Worm (Caenorhabditis elegans) whole organism, late embryonic: ENCODE data around the gene srh-72.

ENCODE experiments used
- F13H6.1 ChIP-seq: sonication (generic microtip); optimal IDR thresholded peaks from 2 replicates; lab custom pipeline; 2016; ENCODE audit warnings: missing genetic modification characterization, missing compliant biosample characterization
- K09A11.1 ChIP-seq: sonication (generic microtip); optimal IDR thresholded peaks from 2 replicates; lab custom pipeline; 2017; ENCODE audit warnings: antibody characterized with exemption, mild to moderate bottlenecking, missing genetic modification characterization, missing compliant biosample characterization; ENCODE audit not compliant: insufficient read depth
- Y22D7AL.16 ChIP-seq: sonication (generic microtip); optimal IDR thresholded peaks from 2 replicates; lab custom pipeline; 2016; ENCODE audit warnings: missing genetic modification characterization, missing compliant biosample characterization
- ama-1 ChIP-seq: fragments of 150-350 bp; optimal IDR thresholded peaks from 2 replicates; lab custom pipeline; 2014
- ceh-18 ChIP-seq: sonication (generic microtip); optimal IDR thresholded peaks from 2 replicates; lab custom pipeline; 2016; ENCODE audit warnings: missing genetic modification characterization, missing compliant biosample characterization
- ceh-2 ChIP-seq: sonication (generic microtip); optimal IDR thresholded peaks from 2 replicates; lab custom pipeline; 2016; ENCODE audit warnings: missing genotype, missing genetic modification characterization, missing compliant biosample characterization
- ceh-24 ChIP-seq: sonication (generic microtip); optimal IDR thresholded peaks from 2 replicates; lab custom pipeline; 2016; ENCODE audit warnings: mild to moderate bottlenecking, missing genetic modification characterization, missing compliant biosample characterization
- ceh-34 ChIP-seq: sonication (generic microtip); optimal IDR thresholded peaks from 2 replicates; lab custom pipeline; 2016; ENCODE audit warnings: mild to moderate bottlenecking, missing genetic modification characterization, missing compliant biosample characterization
- ceh-45 ChIP-seq: fragments of 200-800 bp; sonication (Bioruptor generic); IDR thresholded peaks from 2 replicates; pipeline ENCODE4 v1.3.6; 2022; ENCODE audit warnings: missing genetic modification reagents, missing genetic modification characterization, missing compliant biosample characterization
- dmd-4 ChIP-seq: sonication (generic microtip); optimal IDR thresholded peaks from 2 replicates; lab custom pipeline; 2016; ENCODE audit warnings: borderline replicate concordance, missing genetic modification characterization, missing compliant biosample characterization
- dve-1 ChIP-seq: sonication (generic microtip); optimal IDR thresholded peaks from 2 replicates; lab custom pipeline; 2017; ENCODE audit warnings: antibody characterized with exemption, mild to moderate bottlenecking, missing genetic modification characterization, missing compliant biosample characterization
- elt-4 ChIP-seq: sonication (generic microtip); optimal IDR thresholded peaks from 2 replicates; lab custom pipeline; 2016; ENCODE audit warnings: missing genetic modification characterization, missing compliant biosample characterization
- eyg-1 ChIP-seq: sonication (generic microtip); optimal IDR thresholded peaks from 2 replicates; lab custom pipeline; 2016; ENCODE audit warnings: missing genotype, missing genetic modification characterization, missing compliant biosample characterization
- fax-1 ChIP-seq: sonication (generic microtip); optimal IDR thresholded peaks from 2 replicates; lab custom pipeline; 2016; ENCODE audit warnings: missing genotype, missing genetic modification characterization, missing compliant biosample characterization
- fkh-10 ChIP-seq: fragments of 150-350 bp; optimal IDR thresholded peaks from 2 replicates; lab custom pipeline; 2014; ENCODE audit warnings: missing biosample characterization, missing genetic modification reagents, missing genetic modification characterization
- gmeb-2 ChIP-seq: sonication (generic microtip); optimal IDR thresholded peaks from 2 replicates; lab custom pipeline; 2016; ENCODE audit warnings: missing genetic modification characterization, inconsistent platforms, missing compliant biosample characterization
- hlh-13 ChIP-seq: fragments of 200-800 bp; sonication (Bioruptor generic); optimal IDR thresholded peaks from 2 replicates; lab custom pipeline; 2018; ENCODE audit warnings: mild to moderate bottlenecking, missing genetic modification characterization, missing compliant biosample characterization
- hlh-15 ChIP-seq: sonication (generic microtip); optimal IDR thresholded peaks from 2 replicates; lab custom pipeline; 2016; ENCODE audit warnings: missing genetic modification characterization, missing compliant biosample characterization
- hlh-30 ChIP-seq: sonication (generic microtip); optimal IDR thresholded peaks from 2 replicates; lab custom pipeline; 2017; ENCODE audit warnings: antibody characterized with exemption, missing genetic modification characterization, missing compliant biosample characterization; ENCODE audit not compliant: insufficient read depth
- lim-6 ChIP-seq: sonication (generic microtip); optimal IDR thresholded peaks from 2 replicates; lab custom pipeline; 2016; ENCODE audit warnings: missing genetic modification characterization, missing compliant biosample characterization
- madf-2 ChIP-seq: sonication (generic microtip); optimal IDR thresholded peaks from 2 replicates; lab custom pipeline; 2017; ENCODE audit warnings: missing genetic modification characterization, missing compliant biosample characterization
- nhr-232 ChIP-seq: sonication (generic microtip); optimal IDR thresholded peaks from 2 replicates; lab custom pipeline; 2016; ENCODE audit warnings: missing genetic modification characterization, missing compliant biosample characterization
- npax-4 ChIP-seq: sonication (generic microtip); optimal IDR thresholded peaks from 2 replicates; lab custom pipeline; 2016; ENCODE audit warnings: missing genetic modification characterization, missing compliant biosample characterization
- odd-2 ChIP-seq: sonication (generic microtip); optimal IDR thresholded peaks from 2 replicates; lab custom pipeline; 2017; ENCODE audit warnings: antibody characterized with exemption, mild to moderate bottlenecking, missing genetic modification characterization, missing compliant biosample characterization
- pat-9 ChIP-seq: fragments of 200-800 bp; sonication (Bioruptor generic); optimal IDR thresholded peaks from 2 replicates; lab custom pipeline; 2018; ENCODE audit warnings: mild to moderate bottlenecking, missing genetic modification characterization, moderate library complexity, missing compliant biosample characterization
- pha-2 ChIP-seq: sonication (generic microtip); optimal IDR thresholded peaks from 2 replicates; lab custom pipeline; 2017; ENCODE audit warnings: mild to moderate bottlenecking, missing genetic modification characterization, missing compliant biosample characterization
- pha-4 ChIP-seq: fragments of 150-350 bp; optimal IDR thresholded peaks from 2 replicates; lab custom pipeline; 2018; ENCODE audit warnings: missing biosample characterization, missing genetic modification reagents, missing genetic modification characterization
- pros-1 ChIP-seq: fragments of 150-350 bp; optimal IDR thresholded peaks from 2 replicates; lab custom pipeline; 2014; ENCODE audit warnings: missing biosample characterization, missing genetic modification reagents, missing genetic modification characterization
- ref-2 ChIP-seq: sonication (generic microtip); optimal IDR thresholded peaks from 2 replicates; lab custom pipeline; 2016; ENCODE audit warnings: missing genetic modification characterization, missing compliant biosample characterization
- sdc-2 ChIP-seq: sonication (generic microtip); optimal IDR thresholded peaks from 2 replicates; lab custom pipeline; 2016; ENCODE audit warnings: missing genotype, missing genetic modification characterization, missing compliant biosample characterization
- sox-4 ChIP-seq: sonication (generic microtip); optimal IDR thresholded peaks from 2 replicates; lab custom pipeline; 2017; ENCODE audit warnings: mild to moderate bottlenecking, missing genetic modification characterization, inconsistent platforms, missing compliant biosample characterization
- tbx-2 ChIP-seq: sonication (generic microtip); optimal IDR thresholded peaks from 2 replicates; lab custom pipeline; 2016; ENCODE audit warnings: missing genetic modification characterization, missing compliant biosample characterization
- ttx-3 ChIP-seq: sonication (generic microtip); optimal IDR thresholded peaks from 2 replicates; lab custom pipeline; 2016; ENCODE audit warnings: missing genetic modification reagents, missing genetic modification characterization, missing compliant biosample characterization
- unc-42 ChIP-seq: sonication (generic microtip); optimal IDR thresholded peaks from 2 replicates; lab custom pipeline; 2016; ENCODE audit warnings: missing genotype, missing genetic modification characterization, missing compliant biosample characterization
- unc-86 ChIP-seq: sonication (generic microtip); optimal IDR thresholded peaks from 2 replicates; lab custom pipeline; 2016; ENCODE audit warnings: missing genetic modification characterization, missing compliant biosample characterization
- zip-5 ChIP-seq: sonication (generic microtip); optimal IDR thresholded peaks from 2 replicates; lab custom pipeline; 2016; ENCODE audit warnings: missing genetic modification characterization, missing compliant biosample characterization

Gene srh-72

ce11 chrII:1653397-1653796 lies 13.0 kb upstream of the srh-72 start, which contains the start of gene fbxb-15:
Gene fbxb-15 (minus strand): TSS chrII:1653497.
- TF ChIP-seq Y22D7AL.16 (tag; lab: Kevin White, UChicago) (no peak), zip-5 (no peak), dve-1 (no peak), elt-4 (tag; lab: Kevin White, UChicago) (no peak), pat-9 (no peak), ceh-2 (tag; lab: Kevin White, UChicago) (no peak), unc-86 (tag; lab: Kevin White, UChicago) (no peak), tbx-2 (no peak), ama-1 (lab: Kevin White, UChicago) (no peak)

DNA sequence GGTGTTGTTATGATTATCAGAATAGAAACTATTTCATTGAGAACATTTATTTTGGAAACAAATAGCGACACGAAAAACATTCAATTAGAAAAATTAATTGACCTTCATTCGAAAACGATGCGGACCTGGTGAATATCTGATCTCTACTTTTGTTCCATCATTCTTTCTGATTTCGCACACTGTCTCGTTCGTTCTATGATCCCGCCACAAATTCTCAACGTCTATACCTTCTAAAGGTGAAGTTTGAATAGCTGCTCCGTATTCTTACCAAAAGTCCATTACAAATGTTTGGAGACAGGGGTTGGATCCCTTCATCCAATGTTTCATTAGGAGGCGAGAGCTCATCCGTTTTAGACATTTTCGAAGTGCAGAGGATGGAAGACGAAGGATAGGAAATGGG lies 11.4 kb upstream of the srh-72 start, which contains the start of gene fbxb-16:
Gene fbxb-16, minus strand, starts transcription at position 101 of the 400 bp plus-strand sequence.
- TF ChIP-seq dve-1 (no peak), ceh-34 (tag; lab: Kevin White, UChicago) (no peak), sox-4 (tag; lab: Kevin White, UChicago) (no peak), hlh-30 (tag; lab: Kevin White, UChicago) (no peak), dmd-4 (tag; lab: Kevin White, UChicago) (no peak), unc-42 (tag; lab: Kevin White, UChicago) (no peak), fax-1 (tag; lab: Kevin White, UChicago) (no peak), hlh-13 (no peak), fkh-10 (GFP tag; lab: Kevin White, UChicago) (no peak), pha-2 (no peak), unc-86 (tag; lab: Kevin White, UChicago) (no peak), gmeb-2 (tag; lab: Kevin White, UChicago) (no peak), pha-4 (no peak), hlh-15 (tag; lab: Kevin White, UChicago) (no peak)

DNA sequence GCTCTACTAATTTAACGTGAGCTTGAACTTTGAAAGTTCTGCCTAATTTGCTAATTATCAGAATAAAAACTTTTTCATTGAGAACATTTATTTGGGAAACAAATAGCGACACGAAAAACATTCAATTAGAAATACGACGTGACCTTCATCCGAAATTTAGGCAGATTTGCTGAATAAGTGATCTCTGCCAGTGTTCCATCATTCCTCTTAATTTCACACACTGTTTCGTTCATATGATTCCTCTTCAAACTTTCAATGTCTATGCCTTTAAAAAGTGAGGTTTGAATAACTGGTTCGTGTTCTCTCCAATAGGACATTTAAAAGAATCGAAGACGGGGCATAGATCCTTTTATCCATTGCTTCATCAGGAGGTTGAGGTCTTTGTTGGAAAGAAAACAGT lies 10.1 kb upstream of the srh-72 start, which contains the start of gene fbxb-20:
Gene fbxb-20, minus strand, starts transcription at position 101 of the 400 bp plus-strand sequence.
- no peak for TF ChIP-seq fkh-10 (GFP tag; lab: Kevin White, UChicago)
- TF ChIP-seq ref-2 (tag; lab: Kevin White, UChicago), result no peak
- no peak for TF ChIP-seq sox-4 (tag; lab: Kevin White, UChicago)
- no peak for TF ChIP-seq ceh-18 (tag; lab: Kevin White, UChicago)
- TF ChIP-seq Y22D7AL.16 (tag; lab: Kevin White, UChicago), result no peak
- no peak for TF ChIP-seq K09A11.1 (tag; lab: Kevin White, UChicago)
- TF ChIP-seq gmeb-2 (tag; lab: Kevin White, UChicago), result no peak
- no peak for TF ChIP-seq ceh-2 (tag; lab: Kevin White, UChicago)
- TF ChIP-seq npax-4, result no peak
- TF ChIP-seq ceh-24 (tag; lab: Kevin White, UChicago), result no peak

ce11 chrII:1648768-1649167 lies 8.4 kb upstream of the srh-72 start, which contains the start of gene fbxb-21:
Gene fbxb-21 (minus strand): TSS chrII:1648868.
- TF ChIP-seq ceh-45 (no peak), lim-6 (no peak), sdc-2 (tag; lab: Kevin White, UChicago) (no peak), pros-1 (tag; lab: Kevin White, UChicago) (no peak), ceh-34 (tag; lab: Kevin White, UChicago) (no peak), nhr-232 (tag; lab: Kevin White, UChicago) (no peak), gmeb-2 (tag; lab: Kevin White, UChicago) (no peak), ttx-3 (tag; lab: Kevin White, UChicago) (no peak), madf-2 (tag; lab: Kevin White, UChicago) (no peak), odd-2 (tag; lab: Kevin White, UChicago) (no peak), hlh-13 (no peak), F13H6.1 (tag; lab: Kevin White, UChicago) (no peak), ceh-2 (tag; lab: Kevin White, UChicago) (no peak), eyg-1 (tag; lab: Kevin White, UChicago) (no peak)
- TF ChIP-seq, all 69 proteins: peak for 0
